Fruit fly (Drosophila melanogaster): Measurements from ENCODE around the gene Apl.

The Apl gene

dm6 chr3L:16574307-16574946 lies 20.6 kb upstream of the Apl start, which contains the start of gene mbf1 (continued):
- TF ChIP-seq mam (GFP tag; optimal IDR thresholded peaks at IDR 0.05) (peak; percentile 37), CG4617 (GFP tag; optimal IDR thresholded peaks at IDR 0.05; ENCODE audit: borderline replicate concordance) (peak; percentile 91), CG33213 (GFP tag; optimal IDR thresholded peaks at IDR 0.05) (peak; percentile 8), ara (GFP tag; IDR thresholded peaks at IDR 0.05) (no peak), tna (GFP tag; IDR thresholded peaks at IDR 0.05; ENCODE audit: partially characterized antibody) (0 out of 2 replicates have a peak, but pooled peaks have one; percentile 32), CG18476 (GFP tag; optimal IDR thresholded peaks at IDR 0.05) (no peak), CG11560 (tag; IDR thresholded peaks at IDR 0.05) (peak; percentile 33; the same call in 1 of the 3 replicates), her (GFP tag; optimal IDR thresholded peaks at IDR 0.05) (no peak), CG13624 (GFP tag; optimal IDR thresholded peaks at IDR 0.05) (peak; percentile 23), CG12769 (tag; optimal IDR thresholded peaks at IDR 0.05) (peak; percentile 32), Trl (optimal IDR thresholded peaks at IDR 0.05) (no peak), Trl (GFP tag; optimal IDR thresholded peaks at IDR 0.05) (peak; percentile 21), shn (GFP tag; optimal IDR thresholded peaks at IDR 0.05) (peak; percentile 5), gem (tag; optimal IDR thresholded peaks at IDR 0.05) (peak; percentile 27), pho (GFP tag; optimal IDR thresholded peaks at IDR 0.05) (peak; percentile 37), zfh1 (GFP tag; IDR thresholded peaks at IDR 0.05) (no peak), row (GFP tag; IDR thresholded peaks at IDR 0.05) (peak; percentile 39; the same call in 2 of the 3 replicates), gfzf (GFP tag; optimal IDR thresholded peaks at IDR 0.05) (peak; percentile 97), CG31224 (GFP tag; IDR thresholded peaks at IDR 0.05) (no peak), sna (GFP tag; IDR thresholded peaks at IDR 0.05; ENCODE audit: partially characterized antibody) (peak; percentile 73), dm (GFP tag; optimal IDR thresholded peaks at IDR 0.05) (peak; percentile 19)

DNA sequence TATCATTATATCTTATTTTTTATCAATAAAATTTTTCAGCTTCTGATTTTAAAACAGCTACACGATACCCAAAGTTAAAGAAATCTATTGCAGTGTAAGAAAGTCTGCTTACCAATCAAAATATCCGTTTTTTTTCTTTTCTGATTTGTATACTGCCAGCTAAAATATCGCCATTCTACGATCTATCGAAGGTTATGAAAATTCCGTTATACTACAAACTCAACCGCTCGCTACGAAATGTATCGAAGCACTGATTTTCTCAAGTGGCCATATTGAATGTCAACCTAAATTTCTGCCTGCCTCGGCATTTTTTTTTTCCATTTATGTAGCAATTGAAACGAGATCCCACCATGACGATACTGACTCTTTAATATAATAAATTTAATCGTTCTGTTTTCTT lies 14.9 kb upstream of the Apl start, which contains the start of gene nxf2:
Gene nxf2 (minus strand): TSS at position 258 of the 400 bp plus-strand sequence.
- TF ChIP-seq CG10267 (tag; optimal IDR thresholded peaks at IDR 0.05) (peak; percentile 76), CG2116 (GFP tag; optimal IDR thresholded peaks at IDR 0.05) (peak; percentile 55), CG6813 (GFP tag; optimal IDR thresholded peaks at IDR 0.05) (no peak), Sry-δ (GFP tag; optimal IDR thresholded peaks at IDR 0.05) (peak; percentile 40), HLH4C (GFP tag; IDR thresholded peaks at IDR 0.05; ENCODE audit: partially characterized antibody) (0 out of 3 replicates have a peak, but pooled peaks have one; percentile 28), hbn (GFP tag; IDR thresholded peaks at IDR 0.05; ENCODE audit: partially characterized antibody) (peak; percentile 44; the same call in 1 of the 2 replicates), unc-4 (GFP tag; IDR thresholded peaks at IDR 0.05; ENCODE audit: partially characterized antibody) (peak; percentile 54), sens (GFP tag) (peak; percentile 83), br (optimal IDR thresholded peaks at IDR 0.05) (no peak), CG7786 (GFP tag; optimal IDR thresholded peaks at IDR 0.05) (no peak), BEAF-32 (GFP tag; optimal IDR thresholded peaks at IDR 0.05) (peak; percentile 61), Scr (GFP tag; IDR thresholded peaks at IDR 0.05; ENCODE audit: partially characterized antibody) (peak; percentile 66), Dref (GFP tag; IDR thresholded peaks at IDR 0.05) (peak; percentile 38; the same call in 1 of the 2 replicates), Taf1 (GFP tag; IDR thresholded peaks at IDR 0.05) (no peak), nmo (GFP tag; optimal IDR thresholded peaks at IDR 0.05) (no peak), CG9609 (GFP tag; optimal IDR thresholded peaks at IDR 0.05) (no peak), CG34224 (GFP tag; IDR thresholded peaks at IDR 0.05; ENCODE audit: partially characterized antibody) (peak; percentile 30; the same call in 1 of the 3 replicates), trem (tag; optimal IDR thresholded peaks at IDR 0.05) (peak; percentile 19), Awh (GFP tag; IDR thresholded peaks at IDR 0.05) (no peak), Kr (GFP tag; optimal IDR thresholded peaks at IDR 0.05) (no peak), CG16813 (GFP tag; IDR thresholded peaks at IDR 0.05; ENCODE audit: partially characterized antibody) (peak; percentile 55; the same call in 2 of the 3 replicates), lbe (GFP tag; optimal IDR thresholded peaks at IDR 0.05) (peak; percentile 10), amos (GFP tag; IDR thresholded peaks at IDR 0.05; ENCODE audit: partially characterized antibody) (peak; percentile 65), CG14710 (tag; optimal IDR thresholded peaks at IDR 0.05) (peak; percentile 12), CG15601 (tag; optimal IDR thresholded peaks at IDR 0.05) (no peak), CG10366 (GFP tag; IDR thresholded peaks at IDR 0.05) (no peak), CG12104 (GFP tag; optimal IDR thresholded peaks at IDR 0.05) (no peak), phol (tag; optimal IDR thresholded peaks at IDR 0.05) (peak; percentile 76)

All from whole organism, embryonic.